Worm (Caenorhabditis elegans) whole organism, L3 larva: Measurements from ENCODE around the gene gst-1.

ENCODE experiments used
- ama-1 ChIP-seq: fragments of 150-350 bp; optimal IDR thresholded peaks from 2 replicates; lab custom pipeline; 2018
- egl-27 ChIP-seq: sonication (generic microtip); optimal IDR thresholded peaks from 4 replicates; lab custom pipeline; 2017; ENCODE audit warnings: missing biosample characterization, missing genetic modification reagents, missing genetic modification characterization
- nhr-12 ChIP-seq: fragments of 150-350 bp; optimal IDR thresholded peaks from 2 replicates; lab custom pipeline; 2014; ENCODE audit warnings: missing biosample characterization, missing genetic modification characterization
- nhr-237 ChIP-seq: fragments of 150-350 bp; optimal IDR thresholded peaks from 2 replicates; lab custom pipeline; 2014; ENCODE audit warnings: missing biosample characterization, missing genetic modification characterization
- nhr-67 ChIP-seq: fragments of 150-350 bp; optimal IDR thresholded peaks from 2 replicates; lab custom pipeline; 2014; ENCODE audit warnings: missing biosample characterization, missing genetic modification characterization
- nhr-77 ChIP-seq: fragments of 150-350 bp; optimal IDR thresholded peaks from 2 replicates; lab custom pipeline; 2014; ENCODE audit warnings: missing biosample characterization, missing genetic modification characterization
- skn-1 ChIP-seq: fragments of 150-350 bp; optimal IDR thresholded peaks from 2 replicates; lab custom pipeline; 2014; ENCODE audit warnings: missing biosample characterization, missing genetic modification characterization
- unc-39 ChIP-seq: sonication (generic microtip); optimal IDR thresholded peaks from 4 replicates; lab custom pipeline; 2017; ENCODE audit warnings: missing biosample characterization, missing genetic modification characterization
- ztf-11 ChIP-seq: fragments of 150-350 bp; optimal IDR thresholded peaks from 2 replicates; lab custom pipeline; 2014; ENCODE audit warnings: missing biosample characterization, missing genetic modification characterization

DNA sequence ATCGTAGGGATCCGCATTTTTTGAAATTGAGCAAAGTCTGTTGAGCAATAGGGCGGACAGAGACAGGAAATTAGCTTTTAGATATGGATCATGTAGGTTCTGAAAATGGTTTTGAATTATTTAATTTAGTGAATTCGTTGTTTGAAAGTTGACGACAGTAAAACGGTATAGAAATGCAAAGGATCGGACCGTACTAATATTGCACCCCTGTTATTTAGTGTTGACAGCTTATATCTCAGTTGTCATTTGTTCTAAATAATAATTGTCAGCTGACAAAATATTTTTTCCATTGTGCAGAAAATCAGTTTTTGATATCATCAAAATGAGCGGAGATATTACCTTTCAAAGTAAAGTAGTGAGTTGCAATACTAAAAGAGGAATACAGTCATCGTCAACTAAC, 12.2 kb downstream of the gst-1 start, which contains the start of gene lin-12:
- TF ChIP-seq nhr-12 (tag; lab: Kevin White, UChicago): no peak
- TF ChIP-seq unc-39: no peak
- TF ChIP-seq skn-1 (tag; lab: Kevin White, UChicago): no peak
- TF ChIP-seq ztf-11: no peak
- no peak for TF ChIP-seq nhr-77 (tag; lab: Kevin White, UChicago)
- no peak for TF ChIP-seq nhr-237 (tag; lab: Kevin White, UChicago)
- no peak for TF ChIP-seq egl-27 (tag; lab: Kevin White, UChicago)
- no peak for TF ChIP-seq nhr-67 (tag; lab: Kevin White, UChicago)
- TF ChIP-seq ama-1: no peak
